Worm (Caenorhabditis elegans) whole organism, L2 larva: Measurements from ENCODE around the gene Y42H9B.3.

Experiments
- R02D3.7 ChIP-seq: fragments of 150-350 bp; optimal IDR thresholded peaks from 2 replicates; lab custom pipeline; 2014; ENCODE audit warnings: missing biosample characterization, missing genetic modification characterization
- ZK546.5 ChIP-seq: sonication (generic microtip); optimal IDR thresholded peaks from 2 replicates; lab custom pipeline; 2017; ENCODE audit warnings: missing biosample characterization, missing genetic modification characterization
- ama-1 ChIP-seq: fragments of 150-350 bp; optimal IDR thresholded peaks from 2 replicates; lab custom pipeline; 2018; ENCODE audit warnings: inconsistent platforms
- egl-27 ChIP-seq: sonication (generic microtip); optimal IDR thresholded peaks from 3 replicates; lab custom pipeline; 2017; ENCODE audit warnings: missing biosample characterization, missing genetic modification reagents, missing genetic modification characterization
- elt-1 ChIP-seq: fragments of 150-350 bp; optimal IDR thresholded peaks from 2 replicates; lab custom pipeline; 2014; ENCODE audit warnings: missing biosample characterization, missing genetic modification characterization
- elt-3 ChIP-seq: sonication (generic microtip); optimal IDR thresholded peaks from 2 replicates; lab custom pipeline; 2017; ENCODE audit warnings: missing biosample characterization, missing genetic modification characterization
- lin-13 ChIP-seq: fragments of 150-350 bp; optimal IDR thresholded peaks from 2 replicates; lab custom pipeline; 2014; ENCODE audit warnings: missing biosample characterization, missing genetic modification reagents, missing genetic modification characterization
- nhr-11 ChIP-seq: fragments of 150-350 bp; optimal IDR thresholded peaks from 2 replicates; lab custom pipeline; 2014; ENCODE audit warnings: missing biosample characterization, missing genetic modification characterization
- nhr-12 ChIP-seq: fragments of 150-350 bp; optimal IDR thresholded peaks from 2 replicates; lab custom pipeline; 2014; ENCODE audit warnings: missing biosample characterization, missing genetic modification characterization
- nhr-25 ChIP-seq: fragments of 150-350 bp; sonication (generic microtip); optimal IDR thresholded peaks from 3 replicates; lab custom pipeline; 2014; ENCODE audit warnings: missing biosample characterization, missing genetic modification characterization
- skn-1 ChIP-seq: sonication (generic microtip); optimal IDR thresholded peaks from 2 replicates; lab custom pipeline; 2017; ENCODE audit warnings: missing biosample characterization, missing genetic modification characterization
- zag-1 ChIP-seq: fragments of 150-350 bp; optimal IDR thresholded peaks from 2 replicates; lab custom pipeline; 2014; ENCODE audit warnings: missing biosample characterization, missing genetic modification characterization
- ztf-4 ChIP-seq: fragments of 150-350 bp; optimal IDR thresholded peaks from 2 replicates; lab custom pipeline; 2014; ENCODE audit warnings: missing biosample characterization, missing genetic modification characterization

DNA sequence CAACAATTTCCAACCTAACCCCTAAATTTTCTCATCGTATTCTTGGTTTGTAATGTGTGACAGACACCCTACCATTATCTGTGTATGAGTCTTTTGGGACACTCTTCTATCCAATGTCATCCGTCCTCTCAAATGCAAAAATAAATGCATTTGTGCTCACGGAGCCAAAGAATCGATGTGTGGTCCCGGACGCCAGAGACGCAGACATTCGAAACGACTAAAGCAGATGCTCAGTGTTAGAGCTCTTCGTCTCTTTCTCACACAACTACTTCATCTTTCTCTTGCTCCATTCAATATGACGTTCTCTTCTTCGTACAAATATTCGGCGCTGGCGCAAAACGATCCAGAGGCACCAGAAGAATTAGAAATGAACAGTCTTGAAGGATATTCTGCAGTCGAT, 32.6 kb downstream of the Y42H9B.3 start, which contains the start of gene unc-24:
- TF ChIP-seq nhr-12 (tag; lab: Kevin White, UChicago) (no peak), zag-1 (tag; lab: Kevin White, UChicago) (peak; percentile 17), egl-27 (tag; lab: Kevin White, UChicago) (no peak), nhr-11 (tag; lab: Kevin White, UChicago) (no peak), ZK546.5 (tag; lab: Kevin White, UChicago) (no peak), R02D3.7 (tag; lab: Kevin White, UChicago) (no peak), lin-13 (GFP tag; lab: Kevin White, UChicago) (no peak), nhr-25 (tag; lab: Kevin White, UChicago) (no peak), elt-1 (no peak), ama-1 (lab: Kevin White, UChicago) (no peak), elt-3 (tag; lab: Kevin White, UChicago) (no peak), ztf-4 (no peak), skn-1 (tag; lab: Kevin White, UChicago) (no peak)
